Worm (Caenorhabditis elegans): ENCODE measurements around the gene appg-1.
A peak's percentile ranks its signal among the peaks of the same experiment; 100 is the strongest.

- TF ChIP-seq lsy-2 (tag; optimal IDR thresholded peaks at IDR 0.05) (peak in 1 of 2 experiments; percentile 50), unc-62 (GFP tag; optimal IDR thresholded peaks at IDR 0.05) (no peak), skn-1 (tag; optimal IDR thresholded peaks at IDR 0.05) (no peak), unc-55 (GFP tag; optimal IDR thresholded peaks at IDR 0.05) (no peak), F13H6.1 (tag; optimal IDR thresholded peaks at IDR 0.05) (peak; percentile 83), mdl-1 (tag; optimal IDR thresholded peaks at IDR 0.05) (no peak), lin-13 (GFP tag; optimal IDR thresholded peaks at IDR 0.05) (no peak), nhr-23 (tag; optimal IDR thresholded peaks at IDR 0.05) (no peak), nhr-11 (tag; optimal IDR thresholded peaks at IDR 0.05) (no peak), blmp-1 (tag; optimal IDR thresholded peaks at IDR 0.05; ENCODE audit: insufficient read depth) (peak; percentile 40), elt-1 (tag; optimal IDR thresholded peaks at IDR 0.05) (no peak), snpc-4 (tag; optimal IDR thresholded peaks at IDR 0.05) (no peak)
These were observed 56.4 kb downstream of the appg-1 start for ce11 chrII:10382247-10382646.

Measured in whole organism, L2 larva.